Fruit fly (Drosophila melanogaster): ENCODE data around the gene und.

und gene

DNA sequence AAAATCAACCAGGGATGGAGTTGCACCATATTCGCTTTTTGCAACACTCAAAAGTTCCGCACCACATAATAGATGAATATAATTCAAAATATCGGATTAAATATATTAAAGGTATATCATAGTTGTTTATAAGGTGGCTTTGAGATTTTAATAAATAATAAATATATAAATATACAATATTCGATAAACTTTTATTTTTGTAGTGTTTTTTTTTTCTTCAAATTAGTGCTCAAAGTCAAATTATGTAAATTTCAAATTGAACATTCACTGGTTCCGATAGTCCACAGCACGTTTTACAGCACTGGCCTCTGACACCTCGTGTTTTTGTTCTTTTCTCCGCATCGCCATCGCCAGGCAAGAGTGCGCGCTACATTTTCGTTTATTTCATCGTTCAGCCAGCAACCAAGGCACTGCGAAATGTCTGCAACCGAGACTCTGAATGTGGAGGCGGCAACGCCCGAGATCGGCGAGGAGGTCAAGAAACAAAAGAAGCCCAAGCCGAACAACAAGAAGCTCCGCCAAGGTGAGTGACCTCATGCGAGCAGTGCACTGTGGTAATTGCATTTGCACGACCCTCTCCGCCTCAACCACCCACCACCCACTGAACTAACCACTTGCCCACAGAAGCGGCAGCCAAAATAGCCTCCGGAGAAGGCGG lies at the start of gene und, which contains the start of gene Taf11:
Gene und (plus strand): TSS at position 158 of the 658 bp plus-strand sequence.
Gene Taf11 (minus strand): TSS at position 51 of the 658 bp plus-strand sequence.
- TF ChIP-seq woc (GFP tag; optimal IDR thresholded peaks at IDR 0.05): no peak
- no peak for TF ChIP-seq ey (GFP tag; optimal IDR thresholded peaks at IDR 0.05)
- peak; percentile 48 for TF ChIP-seq HLH106 (tag; optimal IDR thresholded peaks at IDR 0.05)
- TF ChIP-seq Myc (optimal IDR thresholded peaks at IDR 0.05): peak; percentile 78
- no peak for TF ChIP-seq Dfd (GFP tag; optimal IDR thresholded peaks at IDR 0.05)
- TF ChIP-seq Dif (GFP tag; optimal IDR thresholded peaks at IDR 0.05; ENCODE audit: partially characterized antibody): no peak
- peak; percentile 65 for TF ChIP-seq h (GFP tag; optimal IDR thresholded peaks at IDR 0.05)
- peak in 1 of 2 experiments; percentile 58 for TF ChIP-seq foxo (GFP tag; optimal IDR thresholded peaks at IDR 0.05)
- peak; percentile 41 for TF ChIP-seq CG9705 (GFP tag; optimal IDR thresholded peaks at IDR 0.05)
- TF ChIP-seq Abd-B (GFP tag; optimal IDR thresholded peaks at IDR 0.05): no peak
- no peak for TF ChIP-seq dl (GFP tag; optimal IDR thresholded peaks at IDR 0.05; ENCODE audit: insufficient read depth in 1 of 2, partially characterized antibody in 2 of 2)
- no peak for TF ChIP-seq pan (optimal IDR thresholded peaks at IDR 0.05)
- TF ChIP-seq Hr78 (GFP tag; optimal IDR thresholded peaks at IDR 0.05): no peak
- TF ChIP-seq tai (GFP tag; optimal IDR thresholded peaks at IDR 0.05): no peak
- peak; percentile 43 for TF ChIP-seq dmrt93B (GFP tag; optimal IDR thresholded peaks at IDR 0.05)
- no peak for TF ChIP-seq sage (GFP tag; optimal IDR thresholded peaks at IDR 0.05)
- peak; percentile 49 for TF ChIP-seq psq (GFP tag; optimal IDR thresholded peaks at IDR 0.05)
- no peak for TF ChIP-seq jim (GFP tag; optimal IDR thresholded peaks at IDR 0.05)

DNA sequence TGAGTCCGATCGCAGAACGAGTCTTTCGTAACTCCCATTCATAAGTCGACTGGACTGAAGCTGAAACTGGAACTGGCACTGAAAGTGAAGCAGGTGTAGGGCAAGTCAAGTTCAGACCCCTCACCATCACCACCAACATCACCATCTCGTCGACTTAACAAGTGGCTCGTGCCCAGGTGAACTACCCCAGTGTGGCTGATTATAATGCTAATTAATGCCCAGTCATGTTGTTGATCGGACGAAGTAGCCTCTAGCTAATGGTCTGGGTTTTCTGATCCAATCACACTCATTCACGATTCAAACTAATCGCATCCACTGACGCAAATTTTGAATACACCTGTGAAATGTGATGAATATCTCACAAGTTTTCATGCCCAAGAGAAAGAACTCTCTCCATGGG lies 34.4 kb upstream of the und start:
- TF ChIP-seq CG9705 (GFP tag; optimal IDR thresholded peaks at IDR 0.05) (no peak), h (GFP tag; optimal IDR thresholded peaks at IDR 0.05) (peak; percentile 24)

DNA sequence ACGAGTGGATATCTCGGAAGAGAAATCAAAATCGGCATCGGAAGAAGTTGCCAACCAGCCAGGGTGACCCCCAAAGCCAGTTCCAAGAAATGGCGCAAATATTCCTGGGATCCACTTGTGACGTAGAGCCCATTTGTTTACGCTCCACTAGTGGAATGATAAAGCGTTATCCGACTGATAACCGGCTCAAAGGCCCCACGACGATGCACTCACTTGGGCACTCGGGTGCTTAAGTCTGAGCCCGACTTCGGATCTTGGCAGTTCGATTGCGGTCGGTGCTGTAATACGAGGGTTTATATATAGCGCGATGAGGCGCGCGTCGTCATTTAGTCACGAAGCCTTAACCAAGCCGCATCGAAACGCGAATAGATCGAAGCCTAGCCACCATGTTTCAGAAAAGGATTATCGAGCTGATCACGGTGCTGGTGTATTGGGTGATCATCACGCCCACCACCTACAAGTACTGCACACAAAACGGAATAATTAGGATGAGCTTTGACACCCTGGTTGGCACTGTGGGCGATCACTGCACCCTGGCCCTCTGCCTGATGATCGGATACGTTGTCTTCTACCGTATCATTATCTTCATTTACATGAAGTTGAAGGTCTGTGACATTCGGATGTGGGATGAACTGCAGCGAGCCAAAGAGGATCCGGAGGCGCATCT lies 33.4 kb upstream of the und start, which contains the start of gene CG13116:
Gene CG13116 (plus strand): TSS at position 323 of the 667 bp plus-strand sequence.
- TF ChIP-seq Hr83 (GFP tag; optimal IDR thresholded peaks at IDR 0.05; ENCODE audit: poor library complexity, severe bottlenecking) (no peak), Rel (GFP tag; optimal IDR thresholded peaks at IDR 0.05) (no peak), Rel (tag; optimal IDR thresholded peaks at IDR 0.05) (peak; percentile 82)

DNA sequence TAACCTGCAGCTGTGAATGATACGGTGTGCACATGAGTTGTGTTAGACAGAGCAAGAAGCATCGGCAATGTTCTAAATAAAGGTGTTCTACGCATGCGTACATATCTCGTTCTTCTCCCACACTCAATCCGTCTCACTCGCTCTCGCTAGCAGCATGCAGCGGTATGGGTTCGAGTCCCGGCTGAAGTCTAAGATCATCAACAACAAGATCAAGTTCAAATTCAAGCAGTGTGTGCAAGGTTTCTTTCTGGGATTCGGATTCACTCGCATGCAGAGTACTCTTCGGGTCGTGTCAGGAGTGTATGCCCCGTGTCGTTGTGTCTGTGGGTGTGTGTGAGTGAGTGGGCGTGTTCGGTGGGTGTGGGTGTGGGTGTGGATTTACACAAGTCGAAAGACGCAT lies 31.9 kb upstream of the und start:
- TF ChIP-seq Myc (optimal IDR thresholded peaks at IDR 0.05) (peak; percentile 72), CG32264 (GFP tag; optimal IDR thresholded peaks at IDR 0.05) (no peak), rgr (GFP tag; optimal IDR thresholded peaks at IDR 0.05) (no peak)

DNA sequence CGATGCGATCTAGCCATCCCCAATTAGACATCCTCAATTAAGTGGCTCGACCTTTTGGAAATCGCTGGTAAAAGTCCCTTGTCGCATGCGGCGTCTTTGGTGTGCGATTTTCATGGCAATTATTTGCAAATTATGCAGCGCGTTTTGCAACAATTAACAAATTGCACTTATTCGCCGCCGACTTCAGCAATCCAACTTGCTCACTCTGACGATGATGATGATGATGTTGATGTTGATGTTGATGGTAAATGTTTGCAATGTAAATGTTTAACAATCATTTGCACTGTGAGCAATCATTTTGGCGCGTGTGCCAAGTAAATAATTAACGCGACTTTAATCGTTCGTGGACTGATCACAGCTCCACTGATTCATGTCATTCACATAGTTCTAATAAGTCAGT lies 29.0 kb upstream of the und start:
- TF ChIP-seq CG32264 (GFP tag; optimal IDR thresholded peaks at IDR 0.05): no peak

DNA sequence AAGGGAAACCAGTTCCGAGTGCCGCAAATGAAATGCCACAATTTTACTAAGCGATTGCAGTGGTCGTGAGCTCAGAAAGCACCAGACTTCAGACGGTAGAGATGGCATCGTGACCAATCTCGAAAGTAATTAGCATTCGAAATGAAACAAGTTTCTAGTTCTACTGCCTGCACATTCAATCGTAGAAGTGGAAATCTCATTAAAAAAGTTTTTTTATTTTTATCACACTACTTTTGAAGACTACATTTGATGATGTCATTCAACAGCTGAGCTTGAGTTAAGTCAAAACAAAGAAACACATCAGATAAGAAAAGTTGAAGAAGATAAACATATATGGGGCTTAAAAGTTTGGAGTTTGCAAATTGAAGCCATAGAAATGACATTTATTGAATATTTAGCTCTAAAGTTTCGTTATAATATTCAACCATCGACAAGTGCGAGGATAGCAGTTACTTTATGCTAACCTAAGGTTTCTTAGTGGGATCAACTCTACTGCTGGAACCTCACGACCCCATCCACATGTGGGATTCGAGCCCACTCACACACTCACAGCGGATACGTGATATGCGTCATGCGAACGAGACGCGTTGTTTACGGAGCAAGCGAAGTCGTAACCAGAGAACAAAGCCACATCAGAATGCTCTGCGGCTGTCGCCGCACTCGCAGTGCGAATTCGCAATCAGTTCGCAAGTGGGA lies 27.0 kb upstream of the und start, which contains the start of gene CG13117:
Gene CG13117 (plus strand): TSS at position 646 of the 696 bp plus-strand sequence.
- TF ChIP-seq br (GFP tag; optimal IDR thresholded peaks at IDR 0.05) (peak; percentile 19), Dif (GFP tag; optimal IDR thresholded peaks at IDR 0.05; ENCODE audit: partially characterized antibody) (peak; percentile 0), Jra (GFP tag; optimal IDR thresholded peaks at IDR 0.05) (peak; percentile 63), brk (GFP tag; optimal IDR thresholded peaks at IDR 0.05) (no peak), dsf (GFP tag; optimal IDR thresholded peaks at IDR 0.05; ENCODE audit: borderline replicate concordance) (no peak), Vsx2 (GFP tag; optimal IDR thresholded peaks at IDR 0.05; ENCODE audit: partially characterized antibody) (no peak), HLH106 (tag; optimal IDR thresholded peaks at IDR 0.05) (peak; percentile 51), rgr (GFP tag; optimal IDR thresholded peaks at IDR 0.05) (no peak), Abd-B (GFP tag; optimal IDR thresholded peaks at IDR 0.05) (no peak), Sp1 (GFP tag; optimal IDR thresholded peaks at IDR 0.05) (peak; percentile 35), sage (GFP tag; optimal IDR thresholded peaks at IDR 0.05) (no peak), Myc (optimal IDR thresholded peaks at IDR 0.05) (no peak), usp (GFP tag; optimal IDR thresholded peaks at IDR 0.05) (no peak), fru (GFP tag; optimal IDR thresholded peaks at IDR 0.05) (peak; percentile 14), N (GFP tag; optimal IDR thresholded peaks at IDR 0.05) (no peak), OdsH (GFP tag; optimal IDR thresholded peaks at IDR 0.05) (peak; percentile 34), psq (GFP tag; optimal IDR thresholded peaks at IDR 0.05) (peak; percentile 5), dmrt93B (GFP tag; optimal IDR thresholded peaks at IDR 0.05) (peak; percentile 31), foxo (GFP tag; optimal IDR thresholded peaks at IDR 0.05) (peak in 1 of 2 experiments; percentile 31), pan (optimal IDR thresholded peaks at IDR 0.05) (no peak), sv (GFP tag; optimal IDR thresholded peaks at IDR 0.05) (no peak), Rel (GFP tag; optimal IDR thresholded peaks at IDR 0.05) (no peak), Rel (tag; optimal IDR thresholded peaks at IDR 0.05) (no peak), Dfd (GFP tag; optimal IDR thresholded peaks at IDR 0.05) (no peak), CG9705 (GFP tag; optimal IDR thresholded peaks at IDR 0.05) (peak; percentile 10), woc (GFP tag; optimal IDR thresholded peaks at IDR 0.05) (peak; percentile 19), ey (GFP tag; optimal IDR thresholded peaks at IDR 0.05) (peak; percentile 15)

Data from whole organism, wandering third instar larva.